Worm (Caenorhabditis elegans) whole organism, L1 larva: Measurements from ENCODE around the gene scl-21.
A peak's percentile ranks its signal among the peaks of the same experiment; 100 is the strongest.

ENCODE experiments used
- C04F5.9 ChIP-seq: sonication (generic microtip); optimal IDR thresholded peaks from 2 replicates; lab custom pipeline; 2016; ENCODE audit warnings: missing genetic modification characterization, missing compliant biosample characterization
- C16A3.4 ChIP-seq: fragments of 150-350 bp; optimal IDR thresholded peaks from 2 replicates; lab custom pipeline; 2014; ENCODE audit warnings: missing biosample characterization, missing genetic modification characterization
- F16B12.6 ChIP-seq: fragments of 150-350 bp; optimal IDR thresholded peaks from 2 replicates; lab custom pipeline; 2014; ENCODE audit warnings: missing biosample characterization, missing genetic modification characterization
- Y116A8C.19 ChIP-seq: sonication (generic microtip); optimal IDR thresholded peaks from 2 replicates; lab custom pipeline; 2016; ENCODE audit warnings: missing compliant biosample characterization, missing genetic modification characterization, borderline replicate concordance
- aha-1 ChIP-seq: fragments of 150-350 bp; optimal IDR thresholded peaks from 2 replicates; lab custom pipeline; 2014; ENCODE audit warnings: missing biosample characterization, missing genetic modification characterization
- alr-1 ChIP-seq: fragments of 200-800 bp; sonication (Bioruptor generic); optimal IDR thresholded peaks from 2 replicates; lab custom pipeline; 2018; ENCODE audit warnings: borderline replicate concordance, mild to moderate bottlenecking, missing genetic modification characterization, missing compliant biosample characterization
- ama-1 ChIP-seq: fragments of 150-350 bp; optimal IDR thresholded peaks from 2 replicates; lab custom pipeline; 2014
- blmp-1 ChIP-seq: fragments of 150-350 bp; optimal IDR thresholded peaks from 2 replicates; lab custom pipeline; 2014; ENCODE audit warnings: missing biosample characterization, missing genetic modification characterization
- ceh-63 ChIP-seq: fragments of 200-800 bp; sonication (Bioruptor generic); optimal IDR thresholded peaks from 2 replicates; lab custom pipeline; 2018; ENCODE audit warnings: mild to moderate bottlenecking, missing genetic modification characterization, missing compliant biosample characterization
- ceh-8 ChIP-seq: fragments of 200-800 bp; sonication (Bioruptor generic); optimal IDR thresholded peaks from 2 replicates; lab custom pipeline; 2018; ENCODE audit warnings: mild to moderate bottlenecking, missing genetic modification characterization, moderate library complexity, missing compliant biosample characterization
- ceh-88 ChIP-seq: fragments of 200-800 bp; sonication (Bioruptor generic); IDR thresholded peaks from 2 replicates; pipeline ENCODE4 v1.3.6; 2022; ENCODE audit warnings: missing genetic modification characterization, missing compliant biosample characterization
- dsc-1 ChIP-seq: sonication (generic microtip); optimal IDR thresholded peaks from 2 replicates; lab custom pipeline; 2016; ENCODE audit warnings: mild to moderate bottlenecking, missing genetic modification characterization, missing compliant biosample characterization
- efl-3 ChIP-seq: fragments of 200-800 bp; sonication (Bioruptor generic); optimal IDR thresholded peaks from 2 replicates; lab custom pipeline; 2018; ENCODE audit warnings: mild to moderate bottlenecking, missing genetic modification characterization, missing compliant biosample characterization
- egl-13 ChIP-seq: sonication (generic microtip); optimal IDR thresholded peaks from 2 replicates; lab custom pipeline; 2016; ENCODE audit warnings: missing genotype, missing genetic modification reagents, missing genetic modification characterization, missing compliant biosample characterization
- egl-27 ChIP-seq, 2 experiments: fragments of 150-350 bp in 1 of 2; sonication (generic microtip); optimal IDR thresholded peaks; 3 replicates each; lab custom pipeline; 2017 to 2018; ENCODE audit warnings: missing biosample characterization in 2 of 2, missing genetic modification characterization in 2 of 2, missing genetic modification reagents in 2 of 2
- elt-2 ChIP-seq: sonication (generic microtip); optimal IDR thresholded peaks from 2 replicates; lab custom pipeline; 2016; ENCODE audit warnings: missing genetic modification characterization, mild to moderate bottlenecking, inconsistent platforms, missing compliant biosample characterization, missing genetic modification reagents
- fkh-10 ChIP-seq: sonication (generic microtip); optimal IDR thresholded peaks from 2 replicates; lab custom pipeline; 2017; ENCODE audit warnings: missing biosample characterization, missing genetic modification reagents, missing genetic modification characterization
- fkh-4 ChIP-seq: sonication (generic microtip); optimal IDR thresholded peaks from 2 replicates; lab custom pipeline; 2016; ENCODE audit warnings: missing compliant biosample characterization, missing genetic modification characterization, borderline replicate concordance
- fkh-8 ChIP-seq: sonication (generic microtip); optimal IDR thresholded peaks from 2 replicates; lab custom pipeline; 2016; ENCODE audit warnings: mild to moderate bottlenecking, missing genetic modification characterization, missing compliant biosample characterization
- irx-1 ChIP-seq: sonication (generic microtip); optimal IDR thresholded peaks from 2 replicates; lab custom pipeline; 2016; ENCODE audit warnings: missing genetic modification characterization, missing compliant biosample characterization
- isw-1 ChIP-seq: fragments of 200-800 bp; sonication (Bioruptor generic); IDR thresholded peaks from 2 replicates; pipeline ENCODE4 v1.3.6; 2022; ENCODE audit warnings: missing genetic modification characterization, missing compliant biosample characterization
- lin-13 ChIP-seq: fragments of 150-350 bp; optimal IDR thresholded peaks from 2 replicates; lab custom pipeline; 2014; ENCODE audit warnings: missing biosample characterization, missing genetic modification reagents, missing genetic modification characterization
- lin-15B ChIP-seq: fragments of 150-350 bp; sonication (generic microtip); optimal IDR thresholded peaks from 3 replicates; lab custom pipeline; 2014; ENCODE audit warnings: missing biosample characterization, missing genetic modification characterization
- lin-35 ChIP-seq, 2 experiments: fragments of 150-350 bp; optimal IDR thresholded peaks; 2 replicates each; lab custom pipeline; 2014; ENCODE audit warnings: missing biosample characterization in 2 of 2, missing genetic modification characterization in 2 of 2, missing genetic modification reagents in 2 of 2
- lir-3 ChIP-seq: sonication (generic microtip); optimal IDR thresholded peaks from 2 replicates; lab custom pipeline; 2016; ENCODE audit warnings: mild to moderate bottlenecking, missing genetic modification characterization, moderate library complexity, missing compliant biosample characterization; ENCODE audit not compliant: poor library complexity
- mab-9 ChIP-seq: fragments of 200-800 bp; sonication (Bioruptor generic); IDR thresholded peaks from 2 replicates; pipeline ENCODE4 v1.3.6; 2022; ENCODE audit warnings: missing genetic modification reagents, missing genetic modification characterization, missing compliant biosample characterization
- mdl-1 ChIP-seq, 2 experiments: fragments of 150-350 bp; optimal IDR thresholded peaks; 2 replicates each; lab custom pipeline; 2014 to 2017; ENCODE audit warnings: missing biosample characterization in 2 of 2, missing genetic modification characterization in 2 of 2, inconsistent platforms in 1 of 2
- mef-2 ChIP-seq: fragments of 150-350 bp; optimal IDR thresholded peaks from 2 replicates; lab custom pipeline; 2014; ENCODE audit warnings: missing biosample characterization, missing genetic modification characterization
- nhr-12 ChIP-seq: sonication (generic microtip); optimal IDR thresholded peaks from 2 replicates; lab custom pipeline; 2017; ENCODE audit warnings: missing biosample characterization, missing genetic modification characterization
- nhr-19 ChIP-seq: fragments of 200-800 bp; sonication (Bioruptor generic); conservative IDR thresholded peaks from 2 replicates; pipeline ENCODE4 v1.3.6; 2022; ENCODE audit warnings: missing genetic modification characterization, missing compliant biosample characterization
- nhr-20 ChIP-seq: sonication (generic microtip); optimal IDR thresholded peaks from 2 replicates; lab custom pipeline; 2016; ENCODE audit warnings: mild to moderate bottlenecking, missing genetic modification characterization, missing compliant biosample characterization
- nhr-28 ChIP-seq: fragments of 150-350 bp; optimal IDR thresholded peaks from 2 replicates; lab custom pipeline; 2014; ENCODE audit warnings: missing biosample characterization, missing genetic modification characterization
- nhr-47 ChIP-seq: sonication (generic microtip); optimal IDR thresholded peaks from 2 replicates; lab custom pipeline; 2016; ENCODE audit warnings: mild to moderate bottlenecking, missing genetic modification characterization, moderate library complexity, missing compliant biosample characterization
- nhr-71 ChIP-seq: sonication (generic microtip); optimal IDR thresholded peaks from 2 replicates; lab custom pipeline; 2016; ENCODE audit warnings: mild to moderate bottlenecking, missing genetic modification characterization, moderate library complexity, missing compliant biosample characterization
- nhr-76 ChIP-seq: sonication (generic microtip); optimal IDR thresholded peaks from 2 replicates; lab custom pipeline; 2017; ENCODE audit warnings: missing biosample characterization, missing genetic modification characterization
- nhr-84 ChIP-seq: sonication (generic microtip); optimal IDR thresholded peaks from 2 replicates; lab custom pipeline; 2017; ENCODE audit warnings: missing biosample characterization, missing genetic modification characterization
- nhr-85 ChIP-seq: sonication (generic microtip); peaks from one replicate; lab custom pipeline; 2016; ENCODE audit warnings: missing genetic modification characterization, inconsistent platforms, missing compliant biosample characterization
- pax-3 ChIP-seq: fragments of 200-800 bp; sonication (Bioruptor generic); optimal IDR thresholded peaks from 2 replicates; lab custom pipeline; 2018; ENCODE audit warnings: mild to moderate bottlenecking, missing genetic modification characterization, moderate library complexity, missing compliant biosample characterization
- pqm-1 ChIP-seq: sonication (generic microtip); optimal IDR thresholded peaks from 3 replicates; lab custom pipeline; 2017; ENCODE audit warnings: missing biosample characterization, missing genetic modification characterization
- skn-1 ChIP-seq: fragments of 150-350 bp; optimal IDR thresholded peaks from 2 replicates; lab custom pipeline; 2014; ENCODE audit warnings: missing biosample characterization, missing genetic modification characterization
- snu-23 ChIP-seq: sonication (generic microtip); optimal IDR thresholded peaks from 2 replicates; lab custom pipeline; 2016; ENCODE audit warnings: missing genetic modification characterization, missing compliant biosample characterization
- sox-4 ChIP-seq: sonication (generic microtip); optimal IDR thresholded peaks from 2 replicates; lab custom pipeline; 2016; ENCODE audit warnings: missing genetic modification characterization, missing compliant biosample characterization
- sptf-1 ChIP-seq: fragments of 150-350 bp; optimal IDR thresholded peaks from 2 replicates; lab custom pipeline; 2014; ENCODE audit warnings: missing biosample characterization, missing genetic modification characterization
- swsn-7 ChIP-seq: sonication (generic microtip); optimal IDR thresholded peaks from 2 replicates; lab custom pipeline; 2016; ENCODE audit warnings: missing genetic modification characterization, missing compliant biosample characterization
- tbx-2 ChIP-seq: sonication (generic microtip); optimal IDR thresholded peaks from 2 replicates; lab custom pipeline; 2016; ENCODE audit warnings: missing genetic modification characterization, missing compliant biosample characterization
- tlp-1 ChIP-seq: fragments of 150-350 bp; optimal IDR thresholded peaks from 2 replicates; lab custom pipeline; 2014; ENCODE audit warnings: missing biosample characterization, missing genetic modification characterization
- unc-130 ChIP-seq: fragments of 150-350 bp; optimal IDR thresholded peaks from 2 replicates; lab custom pipeline; 2017; ENCODE audit warnings: missing biosample characterization, missing genetic modification characterization, inconsistent platforms
- unc-62 ChIP-seq: fragments of 150-350 bp; optimal IDR thresholded peaks from 2 replicates; lab custom pipeline; 2014; ENCODE audit warnings: missing biosample characterization, missing genetic modification reagents, missing genetic modification characterization
- unc-98 ChIP-seq: fragments of 200-800 bp; sonication (Bioruptor generic); IDR thresholded peaks from 2 replicates; pipeline ENCODE4 v1.3.6; 2022; ENCODE audit warnings: missing genetic modification characterization, missing compliant biosample characterization
- xbp-1 ChIP-seq: sonication (generic microtip); optimal IDR thresholded peaks from 2 replicates; lab custom pipeline; 2016; ENCODE audit warnings: missing genetic modification characterization, missing compliant biosample characterization
- zip-4 ChIP-seq: fragments of 200-800 bp; sonication (Bioruptor generic); optimal IDR thresholded peaks from 2 replicates; lab custom pipeline; 2018; ENCODE audit warnings: mild to moderate bottlenecking, missing genetic modification characterization, moderate library complexity, missing compliant biosample characterization
- ztf-11 ChIP-seq, 2 experiments: sonication (generic microtip); optimal IDR thresholded peaks; 2 replicates each; lab custom pipeline; 2016 to 2017; ENCODE audit warnings: missing genetic modification characterization in 2 of 2, missing biosample characterization in 1 of 2, missing compliant biosample characterization in 1 of 2
- ztf-4 ChIP-seq: fragments of 150-350 bp; optimal IDR thresholded peaks from 2 replicates; lab custom pipeline; 2014; ENCODE audit warnings: missing biosample characterization, missing genetic modification characterization

The scl-21 gene

ce11 chrV:19529168-19529567 is 33.7 kb upstream of the scl-21 start (continued):
- TF ChIP-seq egl-27 (tag; optimal IDR thresholded peaks at IDR 0.05; lab: Kevin White, UChicago) (peak; percentile 81 to 98), tlp-1 (tag; lab: Kevin White, UChicago) (no peak), lin-13 (GFP tag; lab: Kevin White, UChicago) (peak; percentile 87), irx-1 (tag; lab: Kevin White, UChicago) (peak; percentile 92), alr-1 (tag; lab: Kevin White, UChicago) (no peak), ztf-4 (peak; percentile 93), ceh-8 (GFP tag; lab: Kevin White, UChicago) (peak; percentile 48), mef-2 (tag; lab: Kevin White, UChicago) (peak; percentile 55), ceh-63 (GFP tag; lab: Kevin White, UChicago) (no peak), nhr-47 (tag; lab: Kevin White, UChicago) (peak; percentile 96), fkh-10 (peak; percentile 40), sox-4 (tag; lab: Kevin White, UChicago) (peak; percentile 73), isw-1 (GFP tag; lab: Robert Waterston, UW) (peak; percentile 73), tbx-2 (tag; lab: Kevin White, UChicago) (peak; percentile 98), mdl-1 (tag; optimal IDR thresholded peaks at IDR 0.05; lab: Kevin White, UChicago) (peak; percentile 95 to 100), fkh-4 (tag; lab: Kevin White, UChicago) (no peak), dsc-1 (peak; percentile 83), unc-98 (GFP tag; lab: Robert Waterston, UW) (peak; percentile 30; the same call in 1 of the 2 replicates), snu-23 (peak; percentile 98), sptf-1 (tag; lab: Kevin White, UChicago) (no peak), nhr-20 (tag; lab: Kevin White, UChicago) (peak; percentile 99), xbp-1 (peak; percentile 90), egl-13 (peak; percentile 65), nhr-12 (no peak), unc-130 (peak; percentile 81), fkh-8 (tag; lab: Kevin White, UChicago) (peak; percentile 94), ceh-88 (GFP tag; lab: Robert Waterston, UW) (peak; percentile 80), mab-9 (GFP tag; lab: Robert Waterston, UW) (peak; percentile 37; the same call in 1 of the 2 replicates), Y116A8C.19 (no peak), efl-3 (GFP tag; lab: Kevin White, UChicago) (no peak), lir-3 (tag; lab: Kevin White, UChicago) (no peak), ztf-11 (tag; optimal IDR thresholded peaks at IDR 0.05; lab: Kevin White, UChicago) (peak in 1 of 2 experiments; percentile 62), nhr-85 (peak; percentile 100), ama-1 (peak; percentile 35), elt-2 (tag; lab: Kevin White, UChicago) (peak; percentile 52), nhr-84 (tag; lab: Kevin White, UChicago) (no peak), unc-62 (GFP tag; lab: Kevin White, UChicago) (no peak), nhr-76 (peak; percentile 76), blmp-1 (tag; lab: Kevin White, UChicago) (peak; percentile 94), skn-1 (peak; percentile 85), F16B12.6 (no peak), lin-15B (tag; lab: Kevin White, UChicago) (no peak), nhr-19 (peak; percentile 99), nhr-28 (no peak), lin-35 (GFP tag; optimal IDR thresholded peaks at IDR 0.05; lab: Kevin White, UChicago) (peak; percentile 66 to 90), nhr-71 (tag; lab: Kevin White, UChicago) (peak; percentile 99), C04F5.9 (tag; lab: Kevin White, UChicago) (peak; percentile 75), aha-1 (tag; lab: Kevin White, UChicago) (peak; percentile 75), zip-4 (peak; percentile 99), pax-3 (tag; lab: Kevin White, UChicago) (peak; percentile 89), pqm-1 (no peak), swsn-7 (tag; lab: Kevin White, UChicago) (peak; percentile 94), C16A3.4 (tag; lab: Kevin White, UChicago) (peak; percentile 93)
